Fruit fly (Drosophila melanogaster) whole organism, wandering third instar larva: ENCODE measurements around the gene by.

Source experiments
- Abd-B ChIP-seq: fragments of >200 bp; optimal IDR thresholded peaks from 2 replicates; lab custom pipeline; 2017; ENCODE audit warnings: missing biosample characterization, missing genetic modification characterization
- CrebA ChIP-seq: fragments of 200-800 bp; sonication (Bioruptor generic); optimal IDR thresholded peaks from 2 replicates; lab custom pipeline; 2016; ENCODE audit warnings: missing biosample characterization, mild to moderate bottlenecking, missing genetic modification characterization, borderline replicate concordance
- Dfd ChIP-seq: fragments of >200 bp; optimal IDR thresholded peaks from 2 replicates; lab custom pipeline; 2017; ENCODE audit warnings: missing biosample characterization, missing genetic modification characterization
- Dif ChIP-seq: fragments of 200-275, 200-300 bp; sonication (Bioruptor generic); optimal IDR thresholded peaks from 2 replicates; lab custom pipeline; 2018; ENCODE audit warnings: missing biosample characterization, missing genetic modification characterization; ENCODE audit not compliant: partially characterized antibody
- GATAd ChIP-seq: sonication (Bioruptor generic); optimal IDR thresholded peaks from 2 replicates; lab custom pipeline; 2016; ENCODE audit warnings: missing biosample characterization, missing genetic modification characterization
- HLH106 ChIP-seq: fragments of 200-800 bp; optimal IDR thresholded peaks from 3 replicates; lab custom pipeline; 2019; ENCODE audit warnings: missing biosample characterization, mild to moderate bottlenecking, missing genetic modification characterization, moderate library complexity
- Hr78 ChIP-seq: fragments of >200 bp; optimal IDR thresholded peaks from 2 replicates; lab custom pipeline; 2017; ENCODE audit warnings: missing biosample characterization, missing genetic modification characterization
- Hr83 ChIP-seq: fragments of 200-300 bp; sonication (Bioruptor generic); optimal IDR thresholded peaks from 2 replicates; lab custom pipeline; 2016; ENCODE audit warnings: missing biosample characterization, mild to moderate bottlenecking, missing genetic modification characterization, moderate library complexity; ENCODE audit not compliant: poor library complexity, severe bottlenecking
- Jra ChIP-seq: sonication (Bioruptor generic); optimal IDR thresholded peaks from 2 replicates; lab custom pipeline; 2016; ENCODE audit warnings: missing biosample characterization, missing genetic modification characterization
- Rel ChIP-seq, 2 experiments: fragments of 200-800 bp; sonication (Bioruptor generic) in 1 of 2; optimal IDR thresholded peaks; 2 replicates in 1 of 2; 3 replicates in 1 of 2; lab custom pipeline; 2016 to 2019; ENCODE audit warnings: mild to moderate bottlenecking in 2 of 2, missing biosample characterization in 2 of 2, missing genetic modification characterization in 2 of 2, moderate library complexity in 1 of 2
- Sp1 ChIP-seq: fragments of 200-800 bp; sonication (Bioruptor generic); optimal IDR thresholded peaks from 3 replicates; lab custom pipeline; 2019; ENCODE audit warnings: missing biosample characterization, mild to moderate bottlenecking, missing genetic modification characterization, moderate library complexity
- Vsx2 ChIP-seq: fragments of 200-300, 225-300 bp; sonication (Bioruptor generic); optimal IDR thresholded peaks from 2 replicates; lab custom pipeline; 2018; ENCODE audit warnings: missing biosample characterization, missing genetic modification characterization; ENCODE audit not compliant: partially characterized antibody
- br ChIP-seq: fragments of 200-800 bp; sonication (Bioruptor generic); optimal IDR thresholded peaks from 2 replicates; lab custom pipeline; 2016; ENCODE audit warnings: missing biosample characterization, missing genetic modification characterization
- dl ChIP-seq, 2 experiments: fragments of 175-275, 200-275 bp in 1 of 2; fragments of 200-275 bp in 1 of 2; sonication (Bioruptor generic); optimal IDR thresholded peaks; lab custom pipeline; 2018; ENCODE audit warnings: mild to moderate bottlenecking in 2 of 2, missing biosample characterization in 2 of 2, missing genetic modification characterization in 2 of 2, moderate library complexity in 2 of 2; ENCODE audit not compliant: partially characterized antibody in 2 of 2, insufficient read depth in 1 of 2
- dsf ChIP-seq: sonication (Bioruptor generic); optimal IDR thresholded peaks from 2 replicates; lab custom pipeline; 2016; ENCODE audit warnings: missing biosample characterization, missing genetic modification characterization, borderline replicate concordance
- ey ChIP-seq: fragments of 200-800 bp; sonication (Bioruptor generic); optimal IDR thresholded peaks from 2 replicates; lab custom pipeline; 2016; ENCODE audit warnings: missing biosample characterization, missing genetic modification characterization
- foxo ChIP-seq, 2 experiments: fragments of 200-800 bp; sonication (Bioruptor generic); optimal IDR thresholded peaks; 2 replicates in 1 of 2; 3 replicates in 1 of 2; lab custom pipeline; 2016 to 2017; ENCODE audit warnings: missing biosample characterization in 2 of 2, missing genetic modification characterization in 2 of 2
- fru ChIP-seq: fragments of 200-800 bp; sonication (Bioruptor generic); optimal IDR thresholded peaks from 3 replicates; lab custom pipeline; 2016; ENCODE audit warnings: missing biosample characterization, mild to moderate bottlenecking, missing genetic modification characterization
- h ChIP-seq: fragments of 200-800 bp; sonication (Bioruptor generic); optimal IDR thresholded peaks from 3 replicates; lab custom pipeline; 2016; ENCODE audit warnings: missing biosample characterization, mild to moderate bottlenecking, missing genetic modification characterization
- jim ChIP-seq: fragments of 175-275, 200-325 bp; sonication (Bioruptor generic); optimal IDR thresholded peaks from 2 replicates; lab custom pipeline; 2016; ENCODE audit warnings: missing biosample characterization, mild to moderate bottlenecking, missing genetic modification characterization
- psq ChIP-seq: fragments of 200-800 bp; sonication (Bioruptor generic); optimal IDR thresholded peaks from 3 replicates; lab custom pipeline; 2017; ENCODE audit warnings: missing biosample characterization, mild to moderate bottlenecking, missing genetic modification characterization, moderate library complexity
- sage ChIP-seq: fragments of 200-800 bp; sonication (Bioruptor generic); optimal IDR thresholded peaks from 2 replicates; lab custom pipeline; 2016; ENCODE audit warnings: missing biosample characterization, mild to moderate bottlenecking, missing genetic modification characterization
- woc ChIP-seq: sonication (Bioruptor generic); optimal IDR thresholded peaks from 2 replicates; lab custom pipeline; 2016; ENCODE audit warnings: missing biosample characterization, mild to moderate bottlenecking, missing genetic modification characterization

Gene by

DNA sequence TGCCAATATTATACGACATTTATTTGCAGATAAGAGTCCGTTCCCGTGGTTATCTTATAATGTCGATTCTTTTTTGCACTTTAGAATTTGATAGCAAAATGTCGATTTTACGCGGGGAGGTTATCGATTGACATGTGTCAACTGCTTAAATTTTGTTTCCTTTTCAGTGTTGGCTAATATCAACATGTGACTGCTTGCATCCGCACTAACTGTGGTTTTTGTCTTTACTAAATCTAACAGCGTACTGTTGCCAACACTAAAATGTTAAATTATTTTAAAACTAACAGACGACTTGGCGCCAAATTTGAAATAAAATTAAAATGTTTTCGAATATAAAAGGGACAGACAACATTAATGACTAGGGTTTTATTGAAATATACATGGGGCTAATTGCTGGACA is 36.1 kb downstream of the by start (continued):
- TF ChIP-seq sage (GFP tag; lab: Kevin White, UChicago), result peak; percentile 56
- TF ChIP-seq h (GFP tag; lab: Kevin White, UChicago), result peak; percentile 78
- no peak for TF ChIP-seq GATAd (GFP tag; lab: Kevin White, UChicago)
- peak; percentile 82 for TF ChIP-seq CrebA (GFP tag; lab: Kevin White, UChicago)

DNA sequence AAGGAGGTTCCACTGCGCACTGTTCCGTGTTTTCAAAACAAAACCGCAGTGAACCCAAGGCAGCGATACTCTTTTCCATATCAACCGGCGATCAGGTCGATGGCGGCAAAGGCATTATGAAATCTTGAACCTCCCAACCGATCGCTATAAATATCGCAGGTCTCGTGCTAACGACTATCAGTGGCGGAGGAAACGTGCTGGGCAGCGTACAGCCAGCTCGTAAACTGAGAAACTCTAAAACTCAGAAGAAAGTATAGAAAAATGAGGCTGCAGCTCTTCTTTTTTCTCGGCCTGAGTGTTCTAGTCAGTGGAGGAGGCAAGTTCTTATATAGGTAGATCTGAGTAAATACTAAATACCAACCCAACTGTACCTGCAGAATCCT is 38.2 kb downstream of the by start, which contains the start of gene phu:
Gene phu, plus strand, starts transcription at position 175 of the 383 bp plus-strand sequence.
- TF ChIP-seq Dfd (no peak), Jra (no peak), Sp1 (GFP tag; lab: Kevin White, UChicago) (no peak), woc (GFP tag; lab: Kevin White, UChicago) (no peak), Rel (GFP tag; optimal IDR thresholded peaks at IDR 0.05; lab: Kevin White, UChicago) (no peak), Rel (tag; optimal IDR thresholded peaks at IDR 0.05; lab: Kevin White, UChicago) (no peak), fru (no peak)

DNA sequence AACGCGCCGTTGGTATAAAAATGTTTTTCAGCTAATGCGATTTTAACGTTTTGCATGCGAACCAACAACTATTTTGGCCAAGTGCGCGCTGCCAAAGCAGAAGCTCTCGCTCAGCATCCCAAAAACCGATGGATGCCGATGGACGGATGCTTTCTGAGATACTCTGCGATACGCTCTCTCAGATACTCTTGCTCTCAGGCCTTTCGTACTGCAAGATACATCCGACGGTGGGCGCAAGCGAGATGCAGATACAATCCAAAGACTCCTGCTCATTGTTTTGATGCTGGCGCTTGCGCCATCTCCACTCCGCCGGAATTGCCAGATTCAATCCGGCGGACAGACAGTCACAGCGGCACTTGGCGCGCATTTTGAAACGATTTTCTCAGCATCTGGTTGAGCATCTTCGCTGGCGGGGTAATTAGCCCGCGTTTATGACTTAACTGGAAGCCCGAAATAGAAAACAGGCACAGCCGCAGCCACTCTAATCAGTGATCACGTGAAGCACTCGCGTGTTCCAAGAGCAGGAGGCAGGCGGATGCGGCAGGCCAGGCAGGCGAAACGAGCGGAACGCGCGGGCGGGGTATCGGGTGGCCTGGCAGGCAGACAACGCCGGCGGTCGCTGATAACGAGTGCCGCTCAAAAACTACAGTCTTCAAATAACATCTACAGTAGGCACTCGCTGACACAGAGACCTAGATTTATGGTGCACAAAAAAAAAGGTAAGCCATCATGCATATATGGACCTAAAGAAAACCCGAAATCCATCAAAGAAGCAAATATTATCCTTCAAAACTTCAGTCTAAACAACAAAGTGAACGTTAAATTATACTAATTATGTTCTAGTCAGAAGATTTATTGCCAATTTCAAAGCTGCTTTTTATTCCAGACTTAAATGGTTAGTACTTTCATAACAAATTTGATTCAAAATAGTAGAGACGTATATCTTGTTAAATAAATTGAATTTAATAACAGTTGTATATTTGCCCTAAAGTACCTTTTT is 38.9 kb downstream of the by start, which contains the start of gene CG16779:
Gene CG16779, minus strand, starts transcription at position 51 of the 1,000 bp plus-strand sequence.
- TF ChIP-seq psq (GFP tag; lab: Kevin White, UChicago), result no peak
- TF ChIP-seq dl (GFP tag; optimal IDR thresholded peaks at IDR 0.05; lab: Kevin White, UChicago; ENCODE audit: insufficient read depth in 1 of 2, partially characterized antibody in 2 of 2), result peak in 1 of 2 experiments; percentile 46
- peak; percentile 9 for TF ChIP-seq br (GFP tag; lab: Kevin White, UChicago)
- TF ChIP-seq fru, result peak; percentile 7
- no peak for TF ChIP-seq woc (GFP tag; lab: Kevin White, UChicago)
- peak; percentile 13 for TF ChIP-seq Vsx2 (GFP tag; lab: Kevin White, UChicago)
- peak in 1 of 2 experiments; percentile 24 for TF ChIP-seq foxo (GFP tag; optimal IDR thresholded peaks at IDR 0.05; lab: Kevin White, UChicago)
- TF ChIP-seq Dif (GFP tag; lab: Kevin White, UChicago), result peak; percentile 36

DNA sequence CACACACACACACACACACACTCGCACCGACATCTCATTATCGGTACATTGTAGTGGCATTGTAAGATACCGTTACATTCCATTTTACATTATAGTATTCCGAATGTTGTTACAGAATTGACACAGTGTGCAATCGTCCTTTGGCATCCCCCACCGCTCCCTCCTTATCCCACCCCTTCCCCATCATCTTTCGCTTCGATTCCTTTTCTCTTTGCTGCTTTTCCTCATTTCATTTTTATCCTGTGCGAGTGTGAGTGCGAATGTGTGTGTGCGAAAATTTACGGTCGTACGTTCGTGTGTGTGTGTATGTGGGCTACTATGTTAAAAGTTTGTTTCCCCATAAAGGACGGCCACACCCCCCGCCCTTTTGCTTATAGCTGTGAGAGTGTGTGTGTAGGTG is 40.7 kb downstream of the by start:
- TF ChIP-seq Hr78 (GFP tag; lab: Kevin White, UChicago), result no peak
- TF ChIP-seq Rel (GFP tag; optimal IDR thresholded peaks at IDR 0.05; lab: Kevin White, UChicago), result no peak
- no peak for TF ChIP-seq Rel (tag; optimal IDR thresholded peaks at IDR 0.05; lab: Kevin White, UChicago)
- TF ChIP-seq jim (GFP tag; lab: Kevin White, UChicago), result no peak

DNA sequence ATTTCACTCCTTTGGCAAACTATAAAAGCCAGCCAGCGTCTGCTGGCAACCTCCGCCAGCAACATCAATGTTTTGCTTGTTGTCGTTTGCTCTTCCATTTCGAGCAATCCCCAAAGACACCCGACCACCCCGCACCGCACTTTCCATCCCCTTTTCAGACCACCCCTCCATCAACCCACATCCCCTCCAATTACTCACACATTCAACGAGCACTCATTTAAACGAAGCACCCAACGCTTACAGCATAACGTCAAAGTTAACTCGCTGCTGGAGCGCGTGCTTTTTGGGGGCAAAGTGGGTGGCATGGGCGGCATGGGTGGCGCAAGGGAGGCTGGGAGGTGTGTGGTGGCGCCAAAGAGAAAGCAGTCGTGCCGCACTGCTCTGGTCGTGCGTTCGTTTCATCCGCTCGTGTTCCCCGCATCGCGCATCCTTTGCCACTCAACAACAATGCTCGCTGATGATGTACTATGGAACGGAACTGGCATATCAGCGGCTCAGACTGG is 41.7 kb downstream of the by start:
- TF ChIP-seq psq (GFP tag; lab: Kevin White, UChicago), result no peak
- TF ChIP-seq sage (GFP tag; lab: Kevin White, UChicago), result no peak
- TF ChIP-seq HLH106 (tag; lab: Kevin White, UChicago), result no peak
- TF ChIP-seq Sp1 (GFP tag; lab: Kevin White, UChicago), result no peak
- no peak for TF ChIP-seq ey (GFP tag; lab: Kevin White, UChicago)
- TF ChIP-seq h (GFP tag; lab: Kevin White, UChicago), result no peak
- TF ChIP-seq Dif (GFP tag; lab: Kevin White, UChicago), result no peak
- TF ChIP-seq Hr83 (GFP tag; lab: Kevin White, UChicago), result no peak
- TF ChIP-seq dsf (GFP tag; lab: Kevin White, UChicago), result no peak
- no peak for TF ChIP-seq Abd-B
- TF ChIP-seq Vsx2 (GFP tag; lab: Kevin White, UChicago), result no peak

DNA sequence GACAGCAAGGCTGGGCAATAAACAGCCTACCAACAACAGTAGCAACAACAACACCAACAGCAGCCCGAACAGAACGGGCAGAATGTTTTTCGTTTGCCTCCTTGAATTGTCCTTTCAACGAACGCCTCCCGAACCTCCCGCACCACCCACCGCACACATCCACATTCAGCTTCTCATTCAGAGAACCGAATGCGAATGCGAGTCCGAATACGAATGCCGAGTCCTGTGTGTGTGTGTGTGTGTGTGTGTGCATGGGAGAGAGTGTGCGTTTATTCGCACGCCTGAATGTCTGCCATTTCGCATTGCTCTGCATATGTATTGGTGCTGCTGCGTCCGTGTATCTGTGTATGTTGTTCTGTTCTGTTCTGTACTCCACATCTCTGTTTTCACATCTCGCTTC is 44.3 kb downstream of the by start:
- TF ChIP-seq Sp1 (GFP tag; lab: Kevin White, UChicago), result no peak
- peak; percentile 86 for TF ChIP-seq Dfd
